Worm (Caenorhabditis elegans) whole organism, young adult: ENCODE measurements around the gene sra-30.
"Not testable (repeated sequence)": the region's sequence is repeated elsewhere in the genome, so short reads cannot be mapped to it uniquely, and the experiment has no call there.

Experiments used
- C06A6.2 ChIP-seq: fragments of 200-800 bp; sonication (Bioruptor generic); conservative IDR thresholded peaks from 2 replicates; pipeline ENCODE4 v1.3.6; 2022; ENCODE audit warnings: missing genetic modification characterization, missing compliant biosample characterization
- D2030.7 ChIP-seq: fragments of 200-800 bp; sonication (Bioruptor generic); IDR thresholded peaks from 2 replicates; pipeline ENCODE4 v1.3.6; 2022; ENCODE audit warnings: missing genetic modification reagents, missing genetic modification characterization, missing compliant biosample characterization
- F49E8.2 ChIP-seq: sonication (generic microtip); optimal IDR thresholded peaks from 3 replicates; lab custom pipeline; 2017; ENCODE audit warnings: missing genetic modification characterization, mild to moderate bottlenecking, missing compliant biosample characterization, antibody characterized with exemption, moderate library complexity; ENCODE audit not compliant: insufficient read depth
- F52B5.7 ChIP-seq: sonication (generic microtip); optimal IDR thresholded peaks from 2 replicates; lab custom pipeline; 2016; ENCODE audit warnings: mild to moderate bottlenecking, missing genetic modification characterization, missing compliant biosample characterization
- F55B11.4 ChIP-seq: sonication (generic microtip); optimal IDR thresholded peaks from 2 replicates; lab custom pipeline; 2016; ENCODE audit warnings: missing compliant biosample characterization, missing genetic modification characterization, borderline replicate concordance; ENCODE audit not compliant: insufficient read depth
- F57C9.4 ChIP-seq: sonication (generic microtip); optimal IDR thresholded peaks from 2 replicates; lab custom pipeline; 2017; ENCODE audit warnings: mild to moderate bottlenecking, missing genetic modification characterization, missing compliant biosample characterization
- K11D2.4 ChIP-seq: fragments of 200-800 bp; sonication (Bioruptor generic); IDR thresholded peaks from 2 replicates; pipeline ENCODE4 v1.3.6; 2022; ENCODE audit warnings: missing genetic modification reagents, missing genetic modification characterization, missing compliant biosample characterization
- ama-1 ChIP-seq, 3 experiments: fragments of 150-350 bp in 1 of 3; sonication (generic microtip) in 2 of 3; optimal IDR thresholded peaks; 2 replicates each; lab custom pipeline; 2014 to 2018; ENCODE audit warnings: missing biosample characterization in 2 of 3, missing genetic modification characterization in 2 of 3, missing genetic modification reagents in 2 of 3
- attf-6 ChIP-seq: fragments of 200-800 bp; sonication (Bioruptor generic); IDR thresholded peaks from 2 replicates; pipeline ENCODE4 v1.3.6; 2022; ENCODE audit warnings: missing genetic modification reagents, missing genetic modification characterization, missing compliant biosample characterization
- cebp-2 ChIP-seq: fragments of 200-800 bp; sonication (Bioruptor generic); IDR thresholded peaks from 2 replicates; pipeline ENCODE4 v1.3.6; 2022; ENCODE audit warnings: missing genetic modification characterization, missing compliant biosample characterization
- ceh-100 ChIP-seq: fragments of 200-800 bp; sonication (Bioruptor generic); IDR thresholded peaks from 2 replicates; pipeline ENCODE4 v1.3.6; 2022; ENCODE audit warnings: missing genetic modification reagents, missing genetic modification characterization, missing compliant biosample characterization
- ceh-58 ChIP-seq: fragments of 200-800 bp; sonication (Bioruptor generic); IDR thresholded peaks from 2 replicates; pipeline ENCODE4 v1.3.6; 2022; ENCODE audit warnings: missing genetic modification characterization, missing compliant biosample characterization
- chd-7 ChIP-seq: sonication (generic microtip); optimal IDR thresholded peaks from 2 replicates; lab custom pipeline; 2016; ENCODE audit warnings: mild to moderate bottlenecking, missing genetic modification characterization, moderate library complexity, missing compliant biosample characterization
- die-1 ChIP-seq: sonication (generic microtip); optimal IDR thresholded peaks from 2 replicates; lab custom pipeline; 2016; ENCODE audit warnings: missing genotype, mild to moderate bottlenecking, missing genetic modification characterization, missing compliant biosample characterization
- egrh-3 ChIP-seq: fragments of 200-800 bp; sonication (Bioruptor generic); IDR thresholded peaks from 2 replicates; pipeline ENCODE4 v1.3.6; 2022; ENCODE audit warnings: missing genetic modification reagents, missing genetic modification characterization, missing compliant biosample characterization
- ekl-4 ChIP-seq: fragments of 200-800 bp; sonication (Bioruptor generic); IDR thresholded peaks from 2 replicates; pipeline ENCODE4 v1.3.6; 2022; ENCODE audit warnings: missing genetic modification reagents, missing genetic modification characterization, missing compliant biosample characterization
- gei-17 ChIP-seq: fragments of 200-800 bp; sonication (Bioruptor generic); optimal IDR thresholded peaks from 2 replicates; lab custom pipeline; 2018; ENCODE audit warnings: mild to moderate bottlenecking, missing genetic modification characterization, missing compliant biosample characterization
- hmg-1.2 ChIP-seq: fragments of 200-800 bp; sonication (Bioruptor generic); IDR thresholded peaks from 2 replicates; pipeline ENCODE4 v1.3.6; 2022; ENCODE audit warnings: missing genetic modification reagents, missing genetic modification characterization, missing compliant biosample characterization
- hsf-1 ChIP-seq: fragments of 200-800 bp; sonication (Bioruptor generic); IDR thresholded peaks from 2 replicates; pipeline ENCODE4 v1.3.6; 2022; ENCODE audit warnings: missing genetic modification reagents, missing genetic modification characterization, missing compliant biosample characterization
- let-526 ChIP-seq: fragments of 200-800 bp; sonication (Bioruptor generic); IDR thresholded peaks from 2 replicates; pipeline ENCODE4 v1.3.6; 2022; ENCODE audit warnings: missing genetic modification reagents, missing genetic modification characterization, missing compliant biosample characterization
- lsl-1 ChIP-seq: fragments of 200-800 bp; sonication (Bioruptor generic); optimal IDR thresholded peaks from 2 replicates; lab custom pipeline; 2018; ENCODE audit warnings: mild to moderate bottlenecking, missing genetic modification characterization, moderate library complexity, missing compliant biosample characterization
- madf-6 ChIP-seq: fragments of 200-800 bp; sonication (Bioruptor generic); IDR thresholded peaks from 2 replicates; pipeline ENCODE4 v1.3.6; 2022; ENCODE audit warnings: missing genetic modification reagents, missing genetic modification characterization, missing compliant biosample characterization
- mcd-1 ChIP-seq: fragments of 200-800 bp; sonication (Bioruptor generic); IDR thresholded peaks from 2 replicates; pipeline ENCODE4 v1.3.6; 2022; ENCODE audit warnings: missing genetic modification reagents, missing genetic modification characterization, missing compliant biosample characterization
- mxl-1 ChIP-seq: sonication (generic microtip); optimal IDR thresholded peaks from 2 replicates; lab custom pipeline; 2016; ENCODE audit warnings: missing genetic modification characterization, missing compliant biosample characterization
- nfya-1 ChIP-seq: sonication (generic microtip); optimal IDR thresholded peaks from 2 replicates; lab custom pipeline; 2017; ENCODE audit warnings: antibody characterized with exemption, missing compliant biosample characterization, missing genetic modification characterization, borderline replicate concordance; ENCODE audit not compliant: insufficient read depth
- nhr-179 ChIP-seq: sonication (generic microtip); optimal IDR thresholded peaks from 2 replicates; lab custom pipeline; 2016; ENCODE audit warnings: mild to moderate bottlenecking, missing genetic modification characterization, missing compliant biosample characterization
- nhr-80 ChIP-seq: sonication (generic microtip); optimal IDR thresholded peaks from 2 replicates; lab custom pipeline; 2016; ENCODE audit warnings: missing genetic modification characterization, missing compliant biosample characterization
- pbrm-1 ChIP-seq: fragments of 200-800 bp; sonication (Bioruptor generic); IDR thresholded peaks from 2 replicates; pipeline ENCODE4 v1.3.6; 2022; ENCODE audit warnings: missing genetic modification reagents, missing genetic modification characterization, missing compliant biosample characterization
- rcor-1 ChIP-seq: fragments of 200-800 bp; sonication (Bioruptor generic); IDR thresholded peaks from 2 replicates; pipeline ENCODE4 v1.3.6; 2022; ENCODE audit warnings: missing genetic modification reagents, missing genetic modification characterization, missing compliant biosample characterization
- rpc-1 ChIP-seq, 2 experiments: fragments of 150-350 bp in 1 of 2; sonication (generic microtip) in 1 of 2; optimal IDR thresholded peaks; 2 replicates each; lab custom pipeline; 2014 to 2018; ENCODE audit warnings: missing biosample characterization in 1 of 2, missing genetic modification characterization in 1 of 2, missing genetic modification reagents in 1 of 2, missing genotype in 1 of 2
- snpc-1.1 ChIP-seq: sonication (generic microtip); optimal IDR thresholded peaks from 2 replicates; lab custom pipeline; 2017; ENCODE audit warnings: missing genetic modification characterization, mild to moderate bottlenecking, missing compliant biosample characterization, antibody characterized with exemption, moderate library complexity, missing genotype, missing genetic modification reagents; ENCODE audit not compliant: insufficient read depth
- snpc-1.3 ChIP-seq: sonication (generic microtip); optimal IDR thresholded peaks from 2 replicates; lab custom pipeline; 2017; ENCODE audit warnings: missing genetic modification characterization, mild to moderate bottlenecking, missing compliant biosample characterization, antibody characterized with exemption, moderate library complexity, missing genotype, missing genetic modification reagents; ENCODE audit not compliant: insufficient read depth
- snpc-3.4 ChIP-seq: sonication (generic microtip); optimal IDR thresholded peaks from 2 replicates; lab custom pipeline; 2017; ENCODE audit warnings: missing genetic modification characterization, mild to moderate bottlenecking, missing compliant biosample characterization, antibody characterized with exemption, moderate library complexity, missing genotype, missing genetic modification reagents
- snpc-4 ChIP-seq, 5 experiments: fragments of 150-350 bp in 1 of 5; sonication (generic microtip) in 4 of 5; optimal IDR thresholded peaks; 2 replicates each; lab custom pipeline; 2014 to 2018; ENCODE audit warnings: missing genetic modification characterization in 5 of 5, missing biosample characterization in 3 of 5, antibody characterized with exemption in 2 of 5, mild to moderate bottlenecking in 2 of 5, missing compliant biosample characterization in 2 of 5, missing genotype in 2 of 5, moderate library complexity in 2 of 5, missing genetic modification reagents in 1 of 5
- tbp1 ChIP-seq: fragments of 200-800 bp; sonication (Bioruptor generic); optimal IDR thresholded peaks from 2 replicates; lab custom pipeline; 2018; ENCODE audit warnings: mild to moderate bottlenecking, missing genetic modification characterization, missing compliant biosample characterization
- unc-62 ChIP-seq: fragments of 150-350 bp; optimal IDR thresholded peaks from 2 replicates; lab custom pipeline; 2014; ENCODE audit warnings: missing biosample characterization, missing genetic modification reagents, missing genetic modification characterization
- zfh-2 ChIP-seq: fragments of 200-800 bp; sonication (Bioruptor generic); conservative IDR thresholded peaks from 2 replicates; pipeline ENCODE4 v1.3.6; 2022; ENCODE audit warnings: missing genetic modification reagents, missing genetic modification characterization, missing compliant biosample characterization
- ztf-26 ChIP-seq: sonication (generic microtip); optimal IDR thresholded peaks from 2 replicates; lab custom pipeline; 2017; ENCODE audit warnings: missing genetic modification characterization, missing compliant biosample characterization
- ztf-3 ChIP-seq: fragments of 200-800 bp; sonication (Bioruptor generic); optimal IDR thresholded peaks from 2 replicates; lab custom pipeline; 2018; ENCODE audit warnings: mild to moderate bottlenecking, missing genetic modification characterization, missing compliant biosample characterization

sra-30 gene

DNA sequence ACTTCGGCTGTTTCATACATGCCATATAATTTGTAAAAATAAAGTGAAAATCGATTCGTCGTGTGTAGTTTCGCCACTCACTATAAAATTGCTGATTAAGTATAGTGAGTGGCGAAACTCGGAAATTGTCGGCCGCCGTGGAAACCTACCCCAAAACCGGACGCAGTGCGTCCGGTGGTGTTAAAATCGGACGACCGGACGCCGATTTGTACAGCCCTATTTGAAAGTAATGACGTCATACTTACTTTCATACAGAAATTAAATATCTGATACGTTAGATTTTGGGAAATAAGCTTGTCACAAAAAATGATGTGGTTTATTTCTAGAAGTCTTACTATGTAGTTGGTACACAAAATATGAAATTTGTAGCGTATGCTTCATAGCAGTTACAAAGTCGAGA, 31.4 kb upstream of the sra-30 start:
- TF ChIP-seq F49E8.2 (tag; lab: Kevin White, UChicago): peak; percentile 58
- TF ChIP-seq snpc-1.3 (tag; lab: Kevin White, UChicago): peak; percentile 81
- peak; percentile 5 for TF ChIP-seq lsl-1 (GFP tag; lab: Kevin White, UChicago)
- TF ChIP-seq nhr-179 (tag; lab: Kevin White, UChicago): no peak
- peak; percentile 69 for TF ChIP-seq D2030.7
- no peak for TF ChIP-seq egrh-3
- peak; percentile 84 for TF ChIP-seq hmg-1.2 (GFP tag; lab: Robert Waterston, UW)
- TF ChIP-seq tbp1 (GFP tag; lab: Kevin White, UChicago): peak; percentile 69
- TF ChIP-seq gei-17 (GFP tag; lab: Kevin White, UChicago): no peak
- TF ChIP-seq hsf-1: peak; percentile 62; the same call in 1 of the 2 replicates
- no peak for TF ChIP-seq ama-1 (optimal IDR thresholded peaks at IDR 0.05; lab: Kevin White, UChicago)
- TF ChIP-seq ama-1 (GFP tag; optimal IDR thresholded peaks at IDR 0.05; lab: Kevin White, UChicago): no peak
- no peak for TF ChIP-seq rpc-1 (optimal IDR thresholded peaks at IDR 0.05; lab: Kevin White, UChicago)
- TF ChIP-seq rpc-1 (tag; optimal IDR thresholded peaks at IDR 0.05; lab: Kevin White, UChicago): no peak
- TF ChIP-seq mcd-1 (GFP tag; lab: Robert Waterston, UW): peak; percentile 52; the same call in 1 of the 2 replicates
- TF ChIP-seq snpc-4 (GFP tag; optimal IDR thresholded peaks at IDR 0.05; lab: Kevin White, UChicago): peak; percentile 95
- peak; percentile 96 to 99 (median 96) for TF ChIP-seq snpc-4 (tag; optimal IDR thresholded peaks at IDR 0.05; lab: Kevin White, UChicago)
- no peak for TF ChIP-seq let-526
- peak; percentile 81 for TF ChIP-seq madf-6 (GFP tag; lab: Robert Waterston, UW)
- peak; percentile 85 for TF ChIP-seq rcor-1 (GFP tag; lab: Robert Waterston, UW)
- TF ChIP-seq pbrm-1 (GFP tag; lab: Robert Waterston, UW): peak; percentile 93
- peak; percentile 66 for TF ChIP-seq snpc-3.4
- TF ChIP-seq snpc-1.1 (tag; lab: Kevin White, UChicago): peak; percentile 91
- peak; percentile 100 for TF ChIP-seq attf-6 (GFP tag; lab: Robert Waterston, UW)
- TF ChIP-seq ekl-4 (GFP tag; lab: Robert Waterston, UW): 0 out of 2 replicates have a peak, but pooled peaks have one; percentile 28

DNA sequence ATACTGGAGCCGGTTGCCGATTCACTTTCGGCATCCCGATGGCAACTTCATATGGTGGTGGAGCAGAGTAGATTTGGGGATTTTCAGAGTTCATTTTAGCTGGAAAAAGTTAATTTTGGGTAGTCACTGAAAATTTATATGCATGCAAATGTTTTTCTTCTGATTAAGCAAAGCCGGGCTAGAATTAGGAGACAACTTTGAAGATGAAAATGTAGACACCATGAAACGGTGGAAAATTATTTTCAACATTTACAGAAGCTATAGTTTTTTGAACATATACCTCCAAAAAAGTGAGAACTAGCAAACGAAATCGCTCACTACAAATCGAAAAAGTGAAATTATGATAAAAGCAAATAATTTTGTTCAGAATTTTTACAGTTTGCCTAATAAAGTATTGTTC, 17.4 kb upstream of the sra-30 start, which contains the start of gene Y40H7A.11:
TSS of gene Y40H7A.11 (minus strand) at position 101 of the 400 bp plus-strand sequence.
- TF ChIP-seq nfya-1 (tag; lab: Kevin White, UChicago): no peak
- TF ChIP-seq ceh-58 (GFP tag; lab: Robert Waterston, UW): no peak
- TF ChIP-seq die-1 (tag; lab: Kevin White, UChicago): no peak

DNA sequence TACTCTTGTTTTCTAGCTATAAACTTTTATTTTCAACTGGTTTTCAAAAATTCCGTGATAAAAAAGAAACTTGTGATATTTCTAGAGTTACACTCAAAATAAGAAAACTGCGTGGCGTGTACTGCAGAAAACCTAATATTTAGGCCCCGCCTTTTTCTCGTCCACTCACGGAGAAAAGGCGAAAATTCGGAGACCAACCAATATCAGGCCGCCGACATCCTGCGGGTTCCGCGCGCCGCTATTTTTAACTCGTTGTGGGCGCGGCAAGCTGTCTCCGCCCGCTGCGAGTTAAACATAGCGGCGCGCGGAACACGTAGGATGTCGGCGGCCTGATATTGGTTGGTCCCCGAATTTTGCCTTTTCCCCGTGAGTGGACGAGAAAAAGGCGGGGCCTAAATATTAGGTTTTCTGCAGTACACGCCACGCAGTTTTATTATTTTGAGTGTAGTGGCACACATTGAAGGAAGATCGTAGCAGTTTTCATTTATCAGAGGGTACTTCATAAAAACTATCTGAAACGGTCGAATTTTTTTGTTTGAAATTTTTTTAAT, 15.4 kb upstream of the sra-30 start:
- TF ChIP-seq hmg-1.2 (GFP tag; lab: Robert Waterston, UW) (peak; percentile 5; the same call in 1 of the 2 replicates), snpc-4 (tag; optimal IDR thresholded peaks at IDR 0.05; lab: Kevin White, UChicago) (peak in 2 of 4 experiments; percentile 6 to 91), cebp-2 (GFP tag; lab: Robert Waterston, UW) (peak; percentile 80; the same call in 1 of the 2 replicates), attf-6 (GFP tag; lab: Robert Waterston, UW) (peak; percentile 83; the same call in 1 of the 2 replicates), pbrm-1 (GFP tag; lab: Robert Waterston, UW) (0 out of 2 replicates have a peak, but pooled peaks have one; percentile 31)
- not testable (repeated sequence) for TF ChIP-seq snpc-4 (GFP tag; optimal IDR thresholded peaks at IDR 0.05; lab: Kevin White, UChicago)

DNA sequence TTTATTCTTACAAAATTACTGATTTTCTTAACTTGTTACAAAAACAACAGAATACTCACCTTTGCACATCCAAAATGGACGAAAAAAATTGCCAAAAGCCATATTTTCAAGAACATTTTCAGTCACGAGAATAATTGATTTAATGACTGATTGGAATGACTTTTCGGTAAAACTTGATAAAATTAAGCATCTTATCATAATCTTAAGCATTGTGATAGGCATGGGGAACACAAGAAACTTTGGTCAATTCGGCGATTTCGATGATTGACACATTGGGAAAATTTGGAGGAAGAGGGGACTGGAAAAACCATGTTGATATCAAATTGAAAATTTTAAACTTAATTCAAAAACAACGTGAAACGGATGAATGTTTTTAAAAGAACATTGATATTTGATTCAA, 12.6 kb upstream of the sra-30 start, which contains the start of gene Y40H7A.10:
TSS of gene Y40H7A.10 (minus strand) at position 128 of the 400 bp plus-strand sequence.
- no peak for TF ChIP-seq mxl-1
- TF ChIP-seq F49E8.2 (tag; lab: Kevin White, UChicago): no peak
- no peak for TF ChIP-seq ztf-26
- TF ChIP-seq ztf-3: no peak
- peak; percentile 26 for TF ChIP-seq unc-62 (GFP tag; lab: Kevin White, UChicago)
- TF ChIP-seq chd-7 (tag; lab: Kevin White, UChicago): no peak
- TF ChIP-seq C06A6.2: no peak
- TF ChIP-seq ceh-100 (GFP tag; lab: Robert Waterston, UW): no peak
- 0 out of 2 replicates have a peak, but pooled peaks have one; percentile 34 for TF ChIP-seq attf-6 (GFP tag; lab: Robert Waterston, UW)
- TF ChIP-seq K11D2.4 (GFP tag; lab: Robert Waterston, UW): no peak
- no peak for TF ChIP-seq rpc-1 (optimal IDR thresholded peaks at IDR 0.05; lab: Kevin White, UChicago)
- TF ChIP-seq rpc-1 (tag; optimal IDR thresholded peaks at IDR 0.05; lab: Kevin White, UChicago): no peak
- TF ChIP-seq F55B11.4 (tag; lab: Kevin White, UChicago): no peak
- TF ChIP-seq F52B5.7 (tag; lab: Kevin White, UChicago): no peak
- no peak for TF ChIP-seq zfh-2 (GFP tag; lab: Robert Waterston, UW)
- TF ChIP-seq nhr-80: peak; percentile 74
- TF ChIP-seq F57C9.4: no peak
